Worm (Caenorhabditis elegans) whole organism, L1 larva: Measurements from ENCODE around the gene K08D12.4.

ENCODE experiments used
- lin-15B ChIP-seq: fragments of 150-350 bp; sonication (generic microtip); optimal IDR thresholded peaks from 3 replicates; lab custom pipeline; 2014; ENCODE audit warnings: missing biosample characterization, missing genetic modification characterization
- nhr-12 ChIP-seq: sonication (generic microtip); optimal IDR thresholded peaks from 2 replicates; lab custom pipeline; 2017; ENCODE audit warnings: missing biosample characterization, missing genetic modification characterization
- nhr-20 ChIP-seq: sonication (generic microtip); optimal IDR thresholded peaks from 2 replicates; lab custom pipeline; 2016; ENCODE audit warnings: mild to moderate bottlenecking, missing genetic modification characterization, missing compliant biosample characterization
- nhr-71 ChIP-seq: sonication (generic microtip); optimal IDR thresholded peaks from 2 replicates; lab custom pipeline; 2016; ENCODE audit warnings: mild to moderate bottlenecking, missing genetic modification characterization, moderate library complexity, missing compliant biosample characterization
- skn-1 ChIP-seq: fragments of 150-350 bp; optimal IDR thresholded peaks from 2 replicates; lab custom pipeline; 2014; ENCODE audit warnings: missing biosample characterization, missing genetic modification characterization
- unc-130 ChIP-seq: fragments of 150-350 bp; optimal IDR thresholded peaks from 2 replicates; lab custom pipeline; 2017; ENCODE audit warnings: missing biosample characterization, missing genetic modification characterization, inconsistent platforms

DNA sequence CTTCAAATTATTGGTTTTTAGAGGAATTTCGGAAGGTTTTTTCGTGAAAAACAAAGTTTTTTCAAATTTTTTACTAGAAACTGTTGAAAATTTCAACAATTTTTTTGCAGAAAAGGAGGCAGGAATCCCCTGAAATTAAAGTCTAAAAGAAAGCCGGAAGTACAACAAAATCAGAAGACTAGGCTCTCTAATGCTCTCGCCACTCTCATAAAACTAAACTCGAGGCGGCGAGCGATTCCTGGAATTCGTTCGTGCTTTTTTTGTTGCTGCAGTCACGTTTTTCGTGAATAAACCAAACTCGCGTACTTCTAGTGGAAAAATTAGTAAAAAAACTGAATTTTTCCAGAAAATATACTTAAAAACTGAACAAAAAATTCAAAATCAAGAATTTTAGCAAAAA, 31.8 kb downstream of the K08D12.4 start:
- no peak for TF ChIP-seq skn-1 (tag; lab: Kevin White, UChicago)
- peak; percentile 53 for TF ChIP-seq nhr-71 (tag; lab: Kevin White, UChicago)
- no peak for TF ChIP-seq unc-130 (tag; lab: Kevin White, UChicago)
- TF ChIP-seq nhr-12 (tag; lab: Kevin White, UChicago), result no peak
- peak; percentile 39 for TF ChIP-seq nhr-20 (tag; lab: Kevin White, UChicago)
- TF ChIP-seq lin-15B (tag; lab: Kevin White, UChicago), result no peak
